Worm (Caenorhabditis elegans): Measurements from ENCODE around the gene C54D10.9.

DNA sequence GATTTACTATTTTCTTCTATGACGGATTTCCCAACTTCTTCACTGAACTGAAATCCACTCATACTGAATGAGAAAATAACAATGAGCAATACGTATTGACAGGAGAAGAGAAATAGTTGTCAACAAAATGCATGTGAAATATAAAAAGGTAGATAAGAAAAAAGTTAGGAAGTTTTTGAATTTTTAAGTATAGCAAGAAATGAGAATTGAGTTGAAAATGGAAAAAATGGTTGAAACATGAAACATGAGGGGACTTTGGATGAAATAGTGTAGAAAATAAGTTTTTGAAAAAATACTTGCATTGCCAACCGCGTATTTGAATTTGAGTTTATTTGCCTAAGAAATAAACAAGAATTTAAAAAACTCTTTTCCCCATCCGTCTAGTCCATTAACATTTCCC, at the start of gene C54D10.9, which contains the start of gene pals-38:
- TF ChIP-seq ztf-11 (tag; optimal IDR thresholded peaks at IDR 0.05), result no peak
- TF ChIP-seq pqm-1 (tag; optimal IDR thresholded peaks at IDR 0.05), result no peak
- no peak for TF ChIP-seq ZK546.5 (tag; optimal IDR thresholded peaks at IDR 0.05)
- no peak for TF ChIP-seq snpc-4 (tag; optimal IDR thresholded peaks at IDR 0.05)
- TF ChIP-seq nhr-11 (tag; optimal IDR thresholded peaks at IDR 0.05), result no peak
- TF ChIP-seq jun-1 (tag; optimal IDR thresholded peaks at IDR 0.05), result no peak
- TF ChIP-seq unc-62 (GFP tag; optimal IDR thresholded peaks at IDR 0.05), result no peak
- no peak for TF ChIP-seq nhr-25 (tag; optimal IDR thresholded peaks at IDR 0.05)
- TF ChIP-seq lin-15B (tag; optimal IDR thresholded peaks at IDR 0.05), result no peak
- TF ChIP-seq nhr-12 (tag; optimal IDR thresholded peaks at IDR 0.05), result no peak
- TF ChIP-seq ama-1 (optimal IDR thresholded peaks at IDR 0.05), result no peak
- TF ChIP-seq nhr-28 (tag; optimal IDR thresholded peaks at IDR 0.05), result no peak

Measured in whole organism, L3 larva.